Worm (Caenorhabditis elegans) whole organism, midembryonic: ENCODE results near the gene lido-14.

ENCODE experiments used
- T22C8.4 ChIP-seq: fragments of 200-800 bp; sonication (Bioruptor generic); IDR thresholded peaks from 2 replicates; pipeline ENCODE4 v1.3.6; 2022; ENCODE audit warnings: missing genetic modification characterization, missing compliant biosample characterization
- cog-1 ChIP-seq: sonication (generic microtip); optimal IDR thresholded peaks from 2 replicates; lab custom pipeline; 2016; ENCODE audit warnings: missing genetic modification characterization, missing compliant biosample characterization
- flt-1 ChIP-seq: fragments of 200-800 bp; sonication (Bioruptor generic); IDR thresholded peaks from 2 replicates; pipeline ENCODE4 v1.3.6; 2022; ENCODE audit warnings: missing genetic modification characterization, missing compliant biosample characterization
- klf-2 ChIP-seq: fragments of 200-800 bp; sonication (Bioruptor generic); conservative IDR thresholded peaks from 2 replicates; pipeline ENCODE4 v1.3.6; 2022; ENCODE audit warnings: missing genetic modification reagents, missing genetic modification characterization, missing compliant biosample characterization
- med-1 ChIP-seq: sonication (generic microtip); optimal IDR thresholded peaks from 2 replicates; lab custom pipeline; 2017; ENCODE audit warnings: missing genetic modification characterization, mild to moderate bottlenecking, missing compliant biosample characterization, antibody characterized with exemption, missing genetic modification reagents; ENCODE audit not compliant: insufficient read depth
- ref-1 ChIP-seq: fragments of 200-800 bp; sonication (Bioruptor generic); conservative IDR thresholded peaks from 2 replicates; pipeline ENCODE4 v1.3.6; 2022; ENCODE audit warnings: missing genetic modification reagents, missing genetic modification characterization, missing compliant biosample characterization
- tab-1 ChIP-seq: fragments of 200-800 bp; sonication (Bioruptor generic); IDR thresholded peaks from 2 replicates; pipeline ENCODE4 v1.3.6; 2022; ENCODE audit warnings: missing genetic modification characterization, missing compliant biosample characterization
- ztf-23 ChIP-seq: fragments of 200-800 bp; sonication (Bioruptor generic); IDR thresholded peaks from 2 replicates; pipeline ENCODE4 v1.3.6; 2022; ENCODE audit warnings: missing genetic modification reagents, missing genetic modification characterization, missing compliant biosample characterization
- ztf-29 ChIP-seq: fragments of 200-800 bp; sonication (Bioruptor generic); IDR thresholded peaks from 2 replicates; pipeline ENCODE4 v1.3.6; 2022; ENCODE audit warnings: missing genetic modification reagents, missing genetic modification characterization, missing compliant biosample characterization

lido-14 gene

DNA sequence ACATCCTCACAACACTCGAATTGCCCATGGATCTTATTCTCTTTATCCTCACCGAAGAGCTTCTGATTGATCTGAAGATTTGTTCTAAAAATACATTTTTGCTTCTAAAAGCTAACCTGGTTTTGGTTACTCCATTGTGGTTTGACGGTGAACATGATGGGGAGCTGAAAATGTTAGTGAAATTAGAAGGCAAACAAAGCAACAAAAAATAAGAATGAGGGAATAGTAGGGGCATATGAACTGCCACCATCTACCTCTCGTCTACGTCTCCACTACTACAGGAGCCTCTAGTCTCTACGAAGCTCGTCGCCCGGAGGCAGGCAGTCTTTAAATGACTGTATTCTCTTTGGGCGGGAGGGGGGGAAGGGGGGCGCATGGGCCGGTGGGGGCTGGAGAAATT is 26.8 kb downstream of the lido-14 start, which contains the start of gene T06D4.2:
TSS of gene T06D4.2 (minus strand) at position 170 of the 400 bp plus-strand sequence.
- TF ChIP-seq klf-2 (no peak), tab-1 (GFP tag; lab: Robert Waterston, UW) (no peak), T22C8.4 (no peak), cog-1 (no peak), ref-1 (no peak), ztf-23 (no peak), med-1 (GFP tag; lab: Kevin White, UChicago) (no peak), flt-1 (GFP tag; lab: Robert Waterston, UW) (no peak), ztf-29 (GFP tag; lab: Robert Waterston, UW) (no peak)

DNA sequence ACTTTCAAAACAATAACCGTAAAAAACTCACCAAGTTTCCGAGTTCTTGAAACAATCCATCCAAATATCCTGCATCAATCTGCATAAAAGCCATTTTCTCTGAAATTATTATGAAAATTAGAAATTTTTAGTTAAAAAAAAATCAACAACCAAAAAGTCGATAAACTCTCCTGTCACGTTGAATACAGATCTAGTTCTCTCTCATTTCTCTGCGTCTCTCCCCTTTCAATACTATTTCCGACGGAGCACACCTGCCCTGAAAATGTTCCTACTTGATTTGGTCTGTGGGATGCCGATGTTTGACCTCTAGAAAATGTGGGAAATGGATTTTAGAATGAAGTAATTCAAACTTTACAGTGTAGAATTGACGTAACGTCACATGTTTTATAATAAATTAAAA is 28.6 kb downstream of the lido-14 start, which contains the start of gene T06D4.6:
TSS of gene T06D4.6 (minus strand) at position 101 of the 400 bp plus-strand sequence.
- TF ChIP-seq ref-1 (no peak), flt-1 (GFP tag; lab: Robert Waterston, UW) (no peak), tab-1 (GFP tag; lab: Robert Waterston, UW) (no peak), T22C8.4 (no peak), klf-2 (no peak), med-1 (GFP tag; lab: Kevin White, UChicago) (no peak), ztf-23 (no peak), ztf-29 (GFP tag; lab: Robert Waterston, UW) (no peak), cog-1 (no peak)

DNA sequence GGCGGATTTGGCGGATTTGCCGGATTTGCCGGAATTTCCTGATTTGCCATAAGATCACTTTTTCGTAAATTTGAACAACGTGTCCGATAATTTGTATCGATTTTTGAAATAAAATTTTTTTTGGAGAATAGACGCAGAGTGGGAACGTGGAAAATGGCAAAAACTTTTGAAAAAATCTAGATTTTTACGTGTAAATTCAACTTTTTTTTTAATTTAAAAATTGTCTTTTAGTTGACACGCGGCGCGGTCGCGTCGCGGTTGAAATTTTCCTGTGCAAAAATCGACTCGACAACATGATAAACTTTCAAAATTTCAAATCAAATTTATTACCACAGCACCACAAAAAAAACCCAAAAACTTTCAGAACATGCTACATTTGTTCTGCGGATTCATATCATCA is 36.5 kb downstream of the lido-14 start, which contains the start of gene nep-20:
TSS of gene nep-20 (minus strand) at position 101 of the 400 bp plus-strand sequence.
- no peak for TF ChIP-seq cog-1
- TF ChIP-seq med-1 (GFP tag; lab: Kevin White, UChicago), result no peak
- TF ChIP-seq ref-1, result no peak
- no peak for TF ChIP-seq ztf-23
- TF ChIP-seq flt-1 (GFP tag; lab: Robert Waterston, UW), result no peak
- no peak for TF ChIP-seq klf-2
- no peak for TF ChIP-seq T22C8.4
- TF ChIP-seq ztf-29 (GFP tag; lab: Robert Waterston, UW), result no peak
- no peak for TF ChIP-seq tab-1 (GFP tag; lab: Robert Waterston, UW)

DNA sequence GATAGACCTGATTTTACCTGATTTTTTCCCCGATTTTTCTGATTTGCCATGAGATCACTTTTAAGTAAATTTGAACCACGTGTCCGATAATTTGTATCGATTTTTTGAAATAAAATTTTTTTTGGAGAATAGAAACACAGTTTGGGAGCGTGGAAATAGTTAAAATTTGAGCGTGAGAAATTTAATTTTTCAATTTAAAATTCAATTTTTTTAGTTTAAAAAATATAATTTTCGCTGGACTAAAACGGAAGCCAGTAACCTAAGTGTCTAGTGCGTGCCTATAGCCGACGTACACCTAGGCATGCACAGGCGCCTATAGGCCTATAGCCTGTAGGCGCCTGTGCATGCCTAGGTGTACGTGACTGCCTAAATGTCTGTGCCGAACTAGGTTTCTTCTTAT is 40.3 kb downstream of the lido-14 start, which contains the start of gene nep-9:
TSS of gene nep-9 (minus strand) at position 101 of the 400 bp plus-strand sequence.
- no peak for TF ChIP-seq flt-1 (GFP tag; lab: Robert Waterston, UW)
- no peak for TF ChIP-seq klf-2
- TF ChIP-seq med-1 (GFP tag; lab: Kevin White, UChicago), result no peak
- TF ChIP-seq T22C8.4, result no peak
- no peak for TF ChIP-seq ref-1
- TF ChIP-seq cog-1, result no peak
- no peak for TF ChIP-seq ztf-29 (GFP tag; lab: Robert Waterston, UW)
- TF ChIP-seq ztf-23, result no peak
- TF ChIP-seq tab-1 (GFP tag; lab: Robert Waterston, UW), result no peak

DNA sequence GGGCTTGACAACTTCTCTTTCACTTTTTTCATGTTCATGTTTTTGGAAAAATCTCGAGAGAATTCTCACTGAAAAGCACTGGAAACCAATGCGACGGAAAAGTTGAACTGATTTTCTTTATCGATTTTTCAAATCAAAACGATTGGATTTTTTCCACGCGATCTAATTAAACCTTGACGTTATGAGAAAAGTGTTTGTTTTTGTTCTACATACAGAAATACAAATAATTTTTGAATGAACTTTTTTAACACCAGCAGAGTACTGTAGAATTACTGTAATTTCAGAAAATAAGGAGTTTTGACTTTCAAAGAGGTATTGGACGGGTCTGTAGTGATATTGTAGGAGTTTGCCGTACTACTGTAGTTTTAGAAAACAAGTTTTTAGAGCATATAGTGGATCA is 43.9 kb downstream of the lido-14 start, which contains the start of gene nep-10:
TSS of gene nep-10 (minus strand) at position 101 of the 400 bp plus-strand sequence.
- TF ChIP-seq T22C8.4 (no peak), ztf-29 (GFP tag; lab: Robert Waterston, UW) (no peak), cog-1 (no peak), ztf-23 (no peak), klf-2 (no peak), ref-1 (no peak), flt-1 (GFP tag; lab: Robert Waterston, UW) (no peak), tab-1 (GFP tag; lab: Robert Waterston, UW) (no peak), med-1 (GFP tag; lab: Kevin White, UChicago) (no peak)

DNA sequence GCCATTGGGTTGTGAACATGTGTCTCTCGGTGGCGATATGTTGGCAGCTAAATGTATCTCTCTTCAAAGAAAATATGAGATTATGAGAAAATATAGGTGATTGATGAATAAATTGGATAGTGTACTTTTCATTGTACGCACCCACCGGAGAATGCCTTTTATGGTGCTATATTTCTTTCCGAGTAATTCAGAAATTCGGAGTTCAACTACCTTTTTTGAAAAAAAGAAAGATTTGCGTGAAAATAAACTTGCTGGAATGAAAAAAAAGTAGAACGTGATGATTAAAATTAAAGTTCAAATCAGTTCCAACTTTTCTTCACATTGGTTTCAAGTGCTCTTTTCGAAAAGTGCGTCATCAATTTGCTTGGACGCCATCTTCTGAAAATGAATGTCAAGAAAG is 44.6 kb downstream of the lido-14 start, which contains the start of gene nep-8:
TSS of gene nep-8 (plus strand) at position 301 of the 400 bp plus-strand sequence.
- TF ChIP-seq med-1 (GFP tag; lab: Kevin White, UChicago), result no peak
- TF ChIP-seq tab-1 (GFP tag; lab: Robert Waterston, UW), result no peak
- no peak for TF ChIP-seq klf-2
- no peak for TF ChIP-seq cog-1
- no peak for TF ChIP-seq T22C8.4
- TF ChIP-seq ztf-29 (GFP tag; lab: Robert Waterston, UW), result no peak
- no peak for TF ChIP-seq ztf-23
- no peak for TF ChIP-seq ref-1
- no peak for TF ChIP-seq flt-1 (GFP tag; lab: Robert Waterston, UW)
